Worm (Caenorhabditis elegans): ENCODE measurements around the gene srh-137.

ce11 chrV:16723744-16724143 is 7.3 kb upstream of the srh-137 start, which contains the start of gene nhr-112:
- TF ChIP-seq fkh-3 (tag; optimal IDR thresholded peaks at IDR 0.05) (no peak), die-1 (tag; optimal IDR thresholded peaks at IDR 0.05) (no peak), ama-1 (optimal IDR thresholded peaks at IDR 0.05) (no peak), ama-1 (GFP tag; optimal IDR thresholded peaks at IDR 0.05) (no peak)
